Fruit fly (Drosophila melanogaster) whole organism, embryonic: ENCODE data around the gene sno.

Experiments used
- CG10959 ChIP-seq: fragments of 200-800 bp; sonication (Bioruptor generic); IDR thresholded peaks from 2 replicates; pipeline ENCODE4 v1.3.6; 2022; ENCODE audit warnings: missing biosample characterization, missing genetic modification characterization
- CG10979 ChIP-seq: fragments of 200-800 bp; sonication (Bioruptor generic); optimal IDR thresholded peaks from 2 replicates; lab custom pipeline; 2018; ENCODE audit warnings: missing biosample characterization, mild to moderate bottlenecking, missing genetic modification characterization, moderate library complexity
- CG12104 ChIP-seq: fragments of 200-800 bp; sonication (Bioruptor generic); optimal IDR thresholded peaks from 3 replicates; lab custom pipeline; 2016; ENCODE audit warnings: missing biosample characterization, missing genetic modification characterization
- CG12219 ChIP-seq: fragments of 200-800 bp; sonication (Bioruptor generic); optimal IDR thresholded peaks from 3 replicates; lab custom pipeline; 2018; ENCODE audit warnings: missing biosample characterization, mild to moderate bottlenecking, missing genetic modification characterization
- CG13296 ChIP-seq: fragments of 200-800 bp; sonication (Bioruptor generic); optimal IDR thresholded peaks from 3 replicates; lab custom pipeline; 2018; ENCODE audit warnings: missing biosample characterization, mild to moderate bottlenecking, missing genetic modification characterization
- CG13424 ChIP-seq: fragments of 200-800 bp; sonication (Bioruptor generic); optimal IDR thresholded peaks from 2 replicates; lab custom pipeline; 2019; ENCODE audit warnings: missing biosample characterization, mild to moderate bottlenecking, missing genetic modification characterization, moderate library complexity
- CG14710 ChIP-seq: fragments of 200-800 bp; sonication (Bioruptor generic); optimal IDR thresholded peaks from 3 replicates; lab custom pipeline; 2019; ENCODE audit warnings: missing biosample characterization, mild to moderate bottlenecking, missing genetic modification characterization, moderate library complexity
- CG14965 ChIP-seq: fragments of 200-800 bp; sonication (Bioruptor generic); optimal IDR thresholded peaks from 2 replicates; lab custom pipeline; 2016; ENCODE audit warnings: missing biosample characterization, missing genetic modification characterization, borderline replicate concordance
- CG15011 ChIP-seq: fragments of 200-800 bp; sonication (Bioruptor generic); optimal IDR thresholded peaks from 3 replicates; lab custom pipeline; 2018; ENCODE audit warnings: missing biosample characterization, mild to moderate bottlenecking, missing genetic modification characterization
- CG1529 ChIP-seq: fragments of 200-800 bp; sonication (Bioruptor generic); optimal IDR thresholded peaks from 3 replicates; lab custom pipeline; 2018; ENCODE audit warnings: missing biosample characterization, missing genetic modification characterization
- CG15601 ChIP-seq: fragments of 200-800 bp; sonication (Bioruptor generic); optimal IDR thresholded peaks from 3 replicates; lab custom pipeline; 2019; ENCODE audit warnings: missing biosample characterization, mild to moderate bottlenecking, missing genetic modification characterization, moderate library complexity
- CG2202 ChIP-seq: fragments of 200-800 bp; sonication (Bioruptor generic); optimal IDR thresholded peaks from 2 replicates; lab custom pipeline; 2018; ENCODE audit warnings: missing biosample characterization, mild to moderate bottlenecking, missing genetic modification characterization
- CG2678 ChIP-seq: fragments of 200-800 bp; sonication (Bioruptor generic); optimal IDR thresholded peaks from 3 replicates; lab custom pipeline; 2019; ENCODE audit warnings: missing biosample characterization, mild to moderate bottlenecking, missing genetic modification characterization, moderate library complexity
- CG30431 ChIP-seq: fragments of 200-800 bp; sonication (Bioruptor generic); optimal IDR thresholded peaks from 2 replicates; lab custom pipeline; 2017; ENCODE audit warnings: missing biosample characterization, missing genetic modification characterization
- CG3163 ChIP-seq: fragments of 200-800 bp; sonication (Bioruptor generic); optimal IDR thresholded peaks from 3 replicates; lab custom pipeline; 2016; ENCODE audit warnings: missing biosample characterization, missing genetic modification characterization
- CG32767 ChIP-seq: fragments of 200-800 bp; sonication (Bioruptor generic); IDR thresholded peaks from 2 replicates; pipeline ENCODE4 v1.3.6; 2022; ENCODE audit warnings: missing biosample characterization, missing genetic modification characterization
- CG33213 ChIP-seq: fragments of 200-800 bp; sonication (Bioruptor generic); optimal IDR thresholded peaks from 3 replicates; lab custom pipeline; 2016; ENCODE audit warnings: missing biosample characterization, missing genetic modification characterization
- CG34422 ChIP-seq: fragments of 200-800 bp; sonication (Bioruptor generic); IDR thresholded peaks from 3 replicates; pipeline ENCODE4 v1.3.6; 2022; ENCODE audit warnings: missing biosample characterization, missing genetic modification characterization
- CG4404 ChIP-seq: fragments of 200-800 bp; sonication (Bioruptor generic); IDR thresholded peaks from 2 replicates; pipeline ENCODE4 v1.3.6; 2022; ENCODE audit warnings: missing biosample characterization, missing genetic modification characterization
- CG4820 ChIP-seq: fragments of 200-800 bp; sonication (Bioruptor generic); optimal IDR thresholded peaks from 3 replicates; lab custom pipeline; 2016; ENCODE audit warnings: missing biosample characterization, missing genetic modification characterization
- CG6254 ChIP-seq: fragments of 200-800 bp; sonication (Bioruptor generic); optimal IDR thresholded peaks from 3 replicates; lab custom pipeline; 2017; ENCODE audit warnings: mild to moderate bottlenecking, missing biosample characterization, missing genetic modification reagents, missing genetic modification characterization
- CG7928 ChIP-seq: fragments of 200-800 bp; sonication (Bioruptor generic); optimal IDR thresholded peaks from 2 replicates; lab custom pipeline; 2017; ENCODE audit warnings: missing biosample characterization, mild to moderate bottlenecking, missing genetic modification characterization
- CTCF ChIP-seq: fragments of 200-800 bp; sonication (Bioruptor generic); optimal IDR thresholded peaks from 2 replicates; lab custom pipeline; 2017; ENCODE audit warnings: missing biosample characterization, mild to moderate bottlenecking, missing genetic modification characterization, moderate library complexity
- CoRest ChIP-seq: fragments of 200-800 bp; sonication (Bioruptor generic); optimal IDR thresholded peaks from 3 replicates; lab custom pipeline; 2018; ENCODE audit warnings: missing biosample characterization, mild to moderate bottlenecking, missing genetic modification characterization, moderate library complexity
- Doc2 ChIP-seq: fragments of 200-800 bp; sonication (Bioruptor generic); IDR thresholded peaks from 2 replicates; pipeline ENCODE4 v1.3.6; 2022; ENCODE audit warnings: missing biosample characterization, missing genetic modification characterization
- ERR ChIP-seq: fragments of 200-800 bp; sonication (Bioruptor generic); optimal IDR thresholded peaks from 2 replicates; lab custom pipeline; 2016; ENCODE audit warnings: missing biosample characterization, missing genetic modification characterization
- GATAe ChIP-seq: fragments of 200-800 bp; sonication (Bioruptor generic); conservative IDR thresholded peaks from 2 replicates; pipeline ENCODE4 v1.3.6; 2022; ENCODE audit warnings: missing biosample characterization, missing genetic modification characterization
- HLH4C ChIP-seq: fragments of 200-800 bp; sonication (Bioruptor generic); IDR thresholded peaks from 3 replicates; pipeline ENCODE4 v1.3.6; 2022; ENCODE audit warnings: missing biosample characterization, missing genetic modification characterization; ENCODE audit not compliant: partially characterized antibody
- Mad ChIP-seq: fragments of 200-800 bp; sonication (Bioruptor generic); optimal IDR thresholded peaks from 2 replicates; lab custom pipeline; 2016; ENCODE audit warnings: missing biosample characterization, missing genetic modification characterization
- Tbp ChIP-seq: fragments of >200 bp; optimal IDR thresholded peaks from 2 replicates; lab custom pipeline; 2018; ENCODE audit warnings: missing biosample characterization, missing genetic modification characterization
- Xbp1 ChIP-seq: fragments of 200-800 bp; sonication (Bioruptor generic); optimal IDR thresholded peaks from 3 replicates; lab custom pipeline; 2016; ENCODE audit warnings: missing biosample characterization, mild to moderate bottlenecking, missing genetic modification characterization
- bigmax ChIP-seq: fragments of 200-800 bp; sonication (Bioruptor generic); optimal IDR thresholded peaks from 2 replicates; lab custom pipeline; 2018; ENCODE audit warnings: missing biosample characterization, mild to moderate bottlenecking, missing genetic modification characterization
- croc ChIP-seq: fragments of 200-800 bp; sonication (Bioruptor generic); conservative IDR thresholded peaks from 3 replicates; pipeline ENCODE4 v1.3.6; 2022; ENCODE audit warnings: missing biosample characterization, missing genetic modification characterization
- cwo ChIP-seq: fragments of 200-800 bp; sonication (Bioruptor generic); optimal IDR thresholded peaks from 3 replicates; lab custom pipeline; 2017; ENCODE audit warnings: missing biosample characterization, missing genetic modification characterization, mild to moderate bottlenecking, moderate library complexity, missing genetic modification reagents
- fd64A ChIP-seq: fragments of 200-800 bp; sonication (Bioruptor generic); optimal IDR thresholded peaks from 3 replicates; lab custom pipeline; 2018; ENCODE audit warnings: missing biosample characterization, mild to moderate bottlenecking, missing genetic modification characterization
- gcm ChIP-seq: fragments of 200-800 bp; sonication (Bioruptor generic); optimal IDR thresholded peaks from 2 replicates; lab custom pipeline; 2019; ENCODE audit warnings: missing biosample characterization, mild to moderate bottlenecking, missing genetic modification characterization, moderate library complexity
- gfzf ChIP-seq: fragments of 200-800 bp; sonication (Bioruptor generic); optimal IDR thresholded peaks from 2 replicates; lab custom pipeline; 2016; ENCODE audit warnings: missing biosample characterization, mild to moderate bottlenecking, missing genetic modification characterization, moderate library complexity
- her ChIP-seq: fragments of 200-800 bp; sonication (Bioruptor generic); optimal IDR thresholded peaks from 2 replicates; lab custom pipeline; 2016; ENCODE audit warnings: missing biosample characterization, missing genetic modification characterization
- jigr1 ChIP-seq: fragments of 200-800 bp; sonication (Bioruptor generic); IDR thresholded peaks from 3 replicates; pipeline ENCODE4 v1.3.6; 2022; ENCODE audit warnings: missing biosample characterization, missing genetic modification characterization
- klu ChIP-seq: fragments of 200-800 bp; sonication (Bioruptor generic); IDR thresholded peaks from 2 replicates; pipeline ENCODE4 v1.3.6; 2022; ENCODE audit warnings: missing biosample characterization, missing genetic modification characterization
- kni ChIP-seq: fragments of 200-800 bp; sonication (Bioruptor generic); optimal IDR thresholded peaks from 3 replicates; lab custom pipeline; 2017; ENCODE audit warnings: mild to moderate bottlenecking, missing biosample characterization, missing genetic modification reagents, missing genetic modification characterization
- maf-S ChIP-seq: fragments of 200-800 bp; sonication (Bioruptor generic); optimal IDR thresholded peaks from 2 replicates; lab custom pipeline; 2016; ENCODE audit warnings: missing biosample characterization, missing genetic modification characterization
- nau ChIP-seq: fragments of 200-800 bp; sonication (Bioruptor generic); optimal IDR thresholded peaks from 3 replicates; lab custom pipeline; 2017; ENCODE audit warnings: missing biosample characterization, mild to moderate bottlenecking, missing genetic modification characterization, missing genetic modification reagents
- pita ChIP-seq: fragments of 200-800 bp; sonication (Bioruptor generic); optimal IDR thresholded peaks from 2 replicates; lab custom pipeline; 2017; ENCODE audit warnings: missing biosample characterization, mild to moderate bottlenecking, missing genetic modification characterization
- salm ChIP-seq: fragments of 200-800 bp; sonication (Bioruptor generic); optimal IDR thresholded peaks from 2 replicates; lab custom pipeline; 2018; ENCODE audit warnings: missing biosample characterization, mild to moderate bottlenecking, missing genetic modification characterization
- sd ChIP-seq: fragments of 200-800 bp; sonication (Bioruptor generic); optimal IDR thresholded peaks from 3 replicates; lab custom pipeline; 2018; ENCODE audit warnings: missing biosample characterization, mild to moderate bottlenecking, missing genetic modification characterization, moderate library complexity
- slbo ChIP-seq: fragments of 200-800 bp; sonication (Bioruptor generic); IDR thresholded peaks from 2 replicates; pipeline ENCODE4 v1.3.6; 2022; ENCODE audit warnings: missing biosample characterization, missing genetic modification characterization
- sr ChIP-seq: fragments of 200-800 bp; sonication (Bioruptor generic); IDR thresholded peaks from 3 replicates; pipeline ENCODE4 v1.3.6; 2022; ENCODE audit warnings: missing biosample characterization, missing genetic modification characterization
- stwl ChIP-seq: fragments of 200-800 bp; sonication (Bioruptor generic); optimal IDR thresholded peaks from 3 replicates; lab custom pipeline; 2018; ENCODE audit warnings: missing biosample characterization, mild to moderate bottlenecking, missing genetic modification characterization, moderate library complexity
- tap ChIP-seq: fragments of 200-800 bp; optimal IDR thresholded peaks from 3 replicates; lab custom pipeline; 2019; ENCODE audit warnings: missing biosample characterization, mild to moderate bottlenecking, missing genetic modification characterization, moderate library complexity
- unc-4 ChIP-seq: fragments of 200-800 bp; sonication (Bioruptor generic); IDR thresholded peaks from 2 replicates; pipeline ENCODE4 v1.3.6; 2022; ENCODE audit warnings: missing biosample characterization, missing genetic modification characterization; ENCODE audit not compliant: partially characterized antibody
- vvl ChIP-seq: fragments of 200-800 bp; sonication (Bioruptor generic); IDR thresholded peaks from 2 replicates; pipeline ENCODE4 v1.3.6; 2022; ENCODE audit warnings: missing biosample characterization, missing genetic modification characterization

The sno gene

dm6 chrX:13214056-13214455 lies 2.6 kb upstream of the sno start (continued):
- TF ChIP-seq CG6254 (GFP tag; lab: Kevin White, UChicago): peak; percentile 0
- no peak for TF ChIP-seq bigmax (GFP tag; lab: Kevin White, UChicago)
- peak; percentile 43 for TF ChIP-seq Mad (GFP tag; lab: Kevin White, UChicago)
- TF ChIP-seq CG4404: no peak
- TF ChIP-seq vvl (GFP tag; lab: Robert Waterston, UW): peak; percentile 76
- no peak for TF ChIP-seq CG12104
- peak; percentile 33 for TF ChIP-seq CG15601
- TF ChIP-seq croc (GFP tag; lab: Robert Waterston, UW): no peak
- no peak for TF ChIP-seq CG15011
- peak; percentile 3 for TF ChIP-seq CG12219 (GFP tag; lab: Kevin White, UChicago)
- TF ChIP-seq CG14710 (tag; lab: Kevin White, UChicago): peak; percentile 44
- no peak for TF ChIP-seq CTCF (GFP tag; lab: Kevin White, UChicago)
- TF ChIP-seq CG4820: peak; percentile 51
- TF ChIP-seq cwo (GFP tag; lab: Kevin White, UChicago): peak; percentile 51
- TF ChIP-seq CG14965 (GFP tag; lab: Kevin White, UChicago): no peak
- no peak for TF ChIP-seq Doc2 (GFP tag; lab: Robert Waterston, UW)
- peak; percentile 31 for TF ChIP-seq CG3163 (GFP tag; lab: Kevin White, UChicago)
- TF ChIP-seq CG1529: peak; percentile 47
- no peak for TF ChIP-seq CG10959 (GFP tag; lab: Robert Waterston, UW)
- no peak; the same call in 2 of the 3 replicates for TF ChIP-seq sr (GFP tag; lab: Robert Waterston, UW)
- no peak for TF ChIP-seq HLH4C (GFP tag; lab: Robert Waterston, UW)
- peak; percentile 73 for TF ChIP-seq CG34422 (GFP tag; lab: Robert Waterston, UW)
- peak; percentile 43 for TF ChIP-seq her (GFP tag; lab: Kevin White, UChicago)
- TF ChIP-seq CG13424 (tag; lab: Kevin White, UChicago): peak; percentile 57
- TF ChIP-seq slbo: peak; percentile 76
- peak; percentile 60 for TF ChIP-seq CoRest (tag; lab: Kevin White, UChicago)
- no peak for TF ChIP-seq jigr1 (GFP tag; lab: Robert Waterston, UW)
- TF ChIP-seq GATAe (GFP tag; lab: Robert Waterston, UW): no peak
- TF ChIP-seq CG13296 (GFP tag; lab: Kevin White, UChicago): peak; percentile 13
- peak; percentile 66 for TF ChIP-seq CG2678 (tag; lab: Kevin White, UChicago)
- TF ChIP-seq CG2202 (tag; lab: Kevin White, UChicago): peak; percentile 33
- peak; percentile 52 for TF ChIP-seq stwl (tag; lab: Kevin White, UChicago)
- TF ChIP-seq gcm (GFP tag; lab: Kevin White, UChicago): peak; percentile 47
- no peak for TF ChIP-seq unc-4 (GFP tag; lab: Robert Waterston, UW)
- no peak for TF ChIP-seq CG7928 (GFP tag; lab: Kevin White, UChicago)
- peak; percentile 16 for TF ChIP-seq CG30431
- TF ChIP-seq CG32767 (GFP tag; lab: Robert Waterston, UW): peak; percentile 51
- TF ChIP-seq Xbp1 (GFP tag; lab: Kevin White, UChicago): peak; percentile 74
- no peak for TF ChIP-seq fd64A (GFP tag; lab: Kevin White, UChicago)
- TF ChIP-seq Tbp (GFP tag; lab: Kevin White, UChicago): no peak
- TF ChIP-seq sd (tag; lab: Kevin White, UChicago): no peak
- peak; percentile 43 for TF ChIP-seq nau (GFP tag; lab: Kevin White, UChicago)
- TF ChIP-seq pita: no peak
- TF ChIP-seq kni (GFP tag; lab: Kevin White, UChicago): no peak
- peak; percentile 61 for TF ChIP-seq maf-S (GFP tag; lab: Kevin White, UChicago)
- no peak for TF ChIP-seq gfzf (GFP tag; lab: Kevin White, UChicago)
- TF ChIP-seq klu (GFP tag; lab: Robert Waterston, UW): no peak
- peak; percentile 54 for TF ChIP-seq ERR (GFP tag; lab: Kevin White, UChicago)
- no peak for TF ChIP-seq tap (tag; lab: Kevin White, UChicago)
- TF ChIP-seq CG33213 (GFP tag; lab: Kevin White, UChicago): peak; percentile 37
- peak; percentile 62 for TF ChIP-seq CG10979 (tag; lab: Kevin White, UChicago)
- peak; percentile 4 for TF ChIP-seq salm (tag; lab: Kevin White, UChicago)
